Worm (Caenorhabditis elegans): ENCODE measurements around the gene tat-1.

The tat-1 gene

DNA sequence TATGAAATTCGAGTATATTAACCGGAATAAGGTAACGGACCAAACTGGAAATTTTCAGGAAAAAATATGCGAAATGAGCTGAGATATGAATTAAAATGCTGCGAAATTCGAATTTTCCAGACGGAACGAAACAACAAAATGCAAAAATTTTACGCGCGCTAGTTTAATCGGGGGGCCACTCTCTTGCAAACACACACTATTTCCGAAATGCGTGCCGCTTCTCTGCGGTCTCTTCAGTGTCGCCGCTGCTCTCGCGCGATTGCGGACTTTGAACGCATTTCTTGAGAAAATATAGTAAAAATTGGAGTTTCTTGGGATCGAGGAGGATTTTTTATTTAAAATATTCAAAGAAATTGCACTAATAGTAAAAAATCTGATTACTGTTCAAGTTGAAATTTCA lies 52.0 kb downstream of the tat-1 start (continued):
- TF ChIP-seq arid-1 (GFP tag; conservative IDR thresholded peaks at IDR 0.05) = peak; percentile 52; the same call in 1 of the 2 replicates
- TF ChIP-seq dmd-6 (GFP tag; IDR thresholded peaks at IDR 0.05) = no peak
- TF ChIP-seq php-3 (GFP tag; IDR thresholded peaks at IDR 0.05) = 0 out of 2 replicates have a peak, but pooled peaks have one; percentile 39
- TF ChIP-seq unc-62 (GFP tag; optimal IDR thresholded peaks at IDR 0.05 in 1 of 2) = peak in 1 of 2 experiments; percentile 56
- no peak for TF ChIP-seq unc-62 (tag; optimal IDR thresholded peaks at IDR 0.05)
- TF ChIP-seq F44E2.7 (GFP tag; IDR thresholded peaks at IDR 0.05) = no peak
- no peak for TF ChIP-seq saeg-2 (GFP tag; IDR thresholded peaks at IDR 0.05)
- TF ChIP-seq Y5F2A.4 (GFP tag; optimal IDR thresholded peaks at IDR 0.05) = no peak
- no peak for TF ChIP-seq nhr-111 (GFP tag; optimal IDR thresholded peaks at IDR 0.05)
- TF ChIP-seq madf-5 (GFP tag; IDR thresholded peaks at IDR 0.05) = no peak
- TF ChIP-seq aha-1 (tag) = peak; percentile 94
- no peak for TF ChIP-seq dve-1 (tag; optimal IDR thresholded peaks at IDR 0.05; ENCODE audit: insufficient read depth)
- no peak for TF ChIP-seq ceh-20 (GFP tag; IDR thresholded peaks at IDR 0.05)

DNA sequence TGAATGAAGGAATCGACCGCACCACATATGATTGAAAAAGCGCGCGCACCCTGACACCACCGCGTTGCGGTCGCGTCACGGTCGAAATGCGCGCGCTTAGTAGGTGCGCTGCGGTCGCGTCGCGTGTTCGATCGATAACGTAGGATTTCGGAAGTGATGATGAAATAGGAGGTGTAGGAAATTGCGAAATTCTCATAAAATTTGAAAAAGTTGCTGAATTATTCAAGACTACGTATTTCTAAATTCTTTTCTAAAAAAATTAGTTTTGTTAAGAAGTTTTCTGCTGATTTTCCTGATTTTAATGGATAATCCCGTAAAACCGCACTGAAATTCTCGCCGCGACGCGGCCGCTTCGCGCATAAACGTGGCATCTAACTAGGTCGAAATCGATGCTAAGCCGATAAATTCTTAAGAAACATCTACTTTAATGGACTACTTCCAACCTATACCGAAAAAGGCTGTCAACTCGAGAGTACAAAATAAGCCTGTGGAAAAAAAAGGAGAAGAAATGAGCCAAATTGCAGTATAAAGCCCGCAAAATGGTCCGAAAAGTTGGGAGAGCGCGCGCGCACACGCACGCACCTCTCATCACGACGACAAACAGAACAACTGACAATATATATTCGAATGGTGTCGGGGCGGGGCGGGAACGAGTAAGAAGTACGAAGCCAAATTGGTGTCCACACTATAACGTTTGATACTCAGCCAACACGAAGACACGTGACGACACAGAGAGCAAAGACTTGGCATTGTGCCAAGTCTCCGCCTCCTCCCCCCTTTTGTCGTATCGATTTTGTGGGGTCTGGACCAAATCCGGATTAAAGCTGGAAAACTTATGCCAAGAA lies 52.8 kb downstream of the tat-1 start, which contains the start of gene his-72:
TSS of gene his-72 (minus strand) at position 589 of the 845 bp plus-strand sequence.
- peak; percentile 40; the same call in 1 of the 2 replicates for TF ChIP-seq T26A8.4 (GFP tag; IDR thresholded peaks at IDR 0.05)
- no peak for TF ChIP-seq mxl-2 (GFP tag; conservative IDR thresholded peaks at IDR 0.05)
- no peak for TF ChIP-seq daf-8 (GFP tag; IDR thresholded peaks at IDR 0.05)
- TF ChIP-seq lin-13 (GFP tag; optimal IDR thresholded peaks at IDR 0.05) = peak; percentile 20
- peak; percentile 5 to 6 for TF ChIP-seq mdl-1 (tag; optimal IDR thresholded peaks at IDR 0.05)
- 0 out of 2 replicates have a peak, but pooled peaks have one; percentile 21 for TF ChIP-seq snpc-1.2 (GFP tag; IDR thresholded peaks at IDR 0.05)
- no peak for TF ChIP-seq nhr-102 (tag; optimal IDR thresholded peaks at IDR 0.05)
- no peak for TF ChIP-seq madf-5 (GFP tag; IDR thresholded peaks at IDR 0.05)
- TF ChIP-seq lin-38 (GFP tag; IDR thresholded peaks at IDR 0.05) = peak; percentile 54
- peak; percentile 89 for TF ChIP-seq ama-1 (optimal IDR thresholded peaks at IDR 0.05)
- TF ChIP-seq rbr-2 (tag; optimal IDR thresholded peaks at IDR 0.05) = peak; percentile 27
- TF ChIP-seq ceh-20 (GFP tag; IDR thresholded peaks at IDR 0.05) = no peak
- no peak for TF ChIP-seq F10B5.3 (tag; optimal IDR thresholded peaks at IDR 0.05)
- TF ChIP-seq lin-1 (GFP tag; IDR thresholded peaks at IDR 0.05) = no peak
- TF ChIP-seq spr-1 (tag; optimal IDR thresholded peaks at IDR 0.05) = no peak
- peak; percentile 52 for TF ChIP-seq dve-1 (tag; optimal IDR thresholded peaks at IDR 0.05; ENCODE audit: insufficient read depth)
- 0 out of 2 replicates have a peak, but pooled peaks have one; percentile 19 for TF ChIP-seq mdt-29 (GFP tag; IDR thresholded peaks at IDR 0.05)
- peak; percentile 46; the same call in 1 of the 2 replicates for TF ChIP-seq hmg-1.1 (GFP tag; IDR thresholded peaks at IDR 0.05)
- no peak for TF ChIP-seq nhr-48 (tag; optimal IDR thresholded peaks at IDR 0.05)
- TF ChIP-seq lsy-2 (tag; optimal IDR thresholded peaks at IDR 0.05) = peak in 1 of 2 experiments; percentile 59
- TF ChIP-seq nhr-11 (tag; optimal IDR thresholded peaks at IDR 0.05) = peak; percentile 21
- TF ChIP-seq nhr-111 (GFP tag; optimal IDR thresholded peaks at IDR 0.05) = no peak
- TF ChIP-seq dmd-6 (GFP tag; IDR thresholded peaks at IDR 0.05) = peak; percentile 44; the same call in 1 of the 2 replicates
- TF ChIP-seq ceh-82 (tag; optimal IDR thresholded peaks at IDR 0.05) = no peak
- peak; percentile 58 for TF ChIP-seq hlh-30 (tag; optimal IDR thresholded peaks at IDR 0.05; ENCODE audit: insufficient read depth)
- TF ChIP-seq fos-1 (tag; optimal IDR thresholded peaks at IDR 0.05) = no peak
- TF ChIP-seq gei-8 (GFP tag; optimal IDR thresholded peaks at IDR 0.05) = no peak
- TF ChIP-seq mep-1 (tag; optimal IDR thresholded peaks at IDR 0.05) = peak; percentile 80
- peak; percentile 64; the same call in 1 of the 2 replicates for TF ChIP-seq egl-43 (GFP tag; IDR thresholded peaks at IDR 0.05)
- TF ChIP-seq mxl-3 (GFP tag; optimal IDR thresholded peaks at IDR 0.05) = peak; percentile 40
- peak; percentile 53 for TF ChIP-seq mes-2 (tag; optimal IDR thresholded peaks at IDR 0.05; ENCODE audit: poor library complexity, severe bottlenecking)
- TF ChIP-seq zip-11 (GFP tag; IDR thresholded peaks at IDR 0.05) = no peak
- peak; percentile 21 for TF ChIP-seq dpl-1 (GFP tag; optimal IDR thresholded peaks at IDR 0.05)
- TF ChIP-seq hlh-11 (tag; optimal IDR thresholded peaks at IDR 0.05) = peak; percentile 33
- 0 out of 2 replicates have a peak, but pooled peaks have one; percentile 5 for TF ChIP-seq Y75B8A.6 (GFP tag; IDR thresholded peaks at IDR 0.05)
- no peak for TF ChIP-seq ztf-7 (tag; optimal IDR thresholded peaks at IDR 0.05)
- peak; percentile 81 for TF ChIP-seq aha-1 (tag)
- no peak for TF ChIP-seq dmd-8 (GFP tag; IDR thresholded peaks at IDR 0.05)
- peak in 1 of 2 experiments; percentile 34 for TF ChIP-seq unc-62 (GFP tag; optimal IDR thresholded peaks at IDR 0.05 in 1 of 2)
- TF ChIP-seq unc-62 (tag; optimal IDR thresholded peaks at IDR 0.05) = no peak
- 0 out of 2 replicates have a peak, but pooled peaks have one; percentile 15 for TF ChIP-seq ctbp-1 (GFP tag; IDR thresholded peaks at IDR 0.05)
